Worm (Caenorhabditis elegans) whole organism, L3 larva: ENCODE measurements around the gene ssup-72.

ENCODE experiments used
- R02D3.7 ChIP-seq: fragments of 150-350 bp; optimal IDR thresholded peaks from 2 replicates; lab custom pipeline; 2014; ENCODE audit warnings: missing biosample characterization, missing genetic modification characterization
- ceh-9 ChIP-seq: sonication (generic microtip); optimal IDR thresholded peaks from 2 replicates; lab custom pipeline; 2018; ENCODE audit warnings: missing biosample characterization, missing genetic modification characterization
- elt-2 ChIP-seq: sonication (generic microtip); optimal IDR thresholded peaks from 2 replicates; lab custom pipeline; 2016; ENCODE audit warnings: missing genetic modification reagents, mild to moderate bottlenecking, missing genetic modification characterization, missing compliant biosample characterization
- eor-1 ChIP-seq, 2 experiments: fragments of 150-350 bp; optimal IDR thresholded peaks; 2 replicates each; lab custom pipeline; 2014 to 2018; ENCODE audit warnings: missing biosample characterization in 2 of 2, missing genetic modification characterization in 2 of 2
- lin-39 ChIP-seq: fragments of 150-350 bp; optimal IDR thresholded peaks from 2 replicates; lab custom pipeline; 2018; ENCODE audit warnings: missing biosample characterization, missing genetic modification reagents, missing genetic modification characterization

ce11 chrII:6808539-6808938 lies 32.1 kb downstream of the ssup-72 start:
- TF ChIP-seq elt-2 (tag; lab: Kevin White, UChicago) (no peak), ceh-9 (tag; lab: Kevin White, UChicago) (no peak), R02D3.7 (tag; lab: Kevin White, UChicago) (no peak), eor-1 (tag; optimal IDR thresholded peaks at IDR 0.05; lab: Kevin White, UChicago) (no peak), lin-39 (peak; percentile 63)
